Worm (Caenorhabditis elegans): ENCODE data around the gene cyp-34A6.

DNA sequence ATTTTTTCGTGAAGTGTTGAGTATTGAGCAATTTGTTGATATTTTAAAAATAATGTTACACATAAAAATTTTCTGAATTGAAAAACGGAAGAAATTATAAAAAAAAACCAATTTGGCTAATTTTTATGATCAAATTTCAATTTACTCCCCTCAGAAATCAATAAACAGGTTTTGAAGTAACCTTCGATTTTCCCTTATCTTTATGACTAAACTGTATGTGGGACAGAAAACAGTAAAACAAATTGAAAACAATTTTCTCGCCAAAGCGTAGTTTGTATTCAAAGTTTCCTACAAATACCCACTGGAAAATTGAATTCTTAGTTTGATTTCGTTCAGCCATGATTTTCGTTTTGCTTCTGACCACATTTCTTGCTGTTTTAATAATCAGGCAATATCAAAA is 22.3 kb downstream of the cyp-34A6 start, which contains the start of gene cyp-35B1:
- TF ChIP-seq him-1 (tag; optimal IDR thresholded peaks at IDR 0.05) (no peak), W03F9.2 (tag; optimal IDR thresholded peaks at IDR 0.05) (no peak)
